Worm (Caenorhabditis elegans): ENCODE measurements around the gene pitr-4.
A peak's percentile ranks its signal among the peaks of the same experiment; 100 is the strongest.

Gene pitr-4

DNA sequence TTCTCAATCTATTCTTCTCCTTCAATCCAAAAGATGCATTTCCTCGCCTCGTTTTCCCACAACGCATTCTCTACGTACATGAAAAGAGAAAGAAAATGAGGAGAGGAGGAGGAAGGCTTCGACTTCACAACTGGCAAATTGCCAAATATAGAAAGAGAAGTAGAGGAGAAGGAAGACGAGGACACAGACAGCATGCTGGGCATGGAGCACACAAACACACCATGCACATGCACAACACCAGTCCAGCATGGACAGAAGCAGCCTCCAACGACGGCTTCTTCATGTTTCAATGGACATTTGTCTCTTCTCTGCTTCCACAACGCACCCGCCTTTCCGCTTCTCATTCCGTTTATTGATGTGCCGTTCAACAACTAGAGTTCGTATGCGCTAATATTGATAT is 3.2 kb upstream of the pitr-4 start (continued):
- TF ChIP-seq fkh-10 (GFP tag; optimal IDR thresholded peaks at IDR 0.05) (peak; percentile 68), nhr-71 (tag; optimal IDR thresholded peaks at IDR 0.05) (peak; percentile 23), nhr-90 (tag; optimal IDR thresholded peaks at IDR 0.05; ENCODE audit: poor library complexity) (no peak), swsn-7 (tag; optimal IDR thresholded peaks at IDR 0.05) (peak; percentile 18), irx-1 (tag; optimal IDR thresholded peaks at IDR 0.05) (no peak), isw-1 (GFP tag; IDR thresholded peaks at IDR 0.05) (no peak), hlh-4 (tag; optimal IDR thresholded peaks at IDR 0.05) (no peak), unc-98 (GFP tag; IDR thresholded peaks at IDR 0.05) (no peak), ceh-63 (GFP tag; optimal IDR thresholded peaks at IDR 0.05) (no peak), rnt-1 (tag; optimal IDR thresholded peaks at IDR 0.05) (no peak), aly-2 (tag; optimal IDR thresholded peaks at IDR 0.05) (no peak), lin-14 (GFP tag; optimal IDR thresholded peaks at IDR 0.05) (peak; percentile 84), mab-9 (GFP tag; IDR thresholded peaks at IDR 0.05) (no peak), nhr-85 (tag) (no peak), ceh-88 (GFP tag; IDR thresholded peaks at IDR 0.05) (no peak), sup-37 (GFP tag; optimal IDR thresholded peaks at IDR 0.05) (no peak), efl-1 (optimal IDR thresholded peaks at IDR 0.05) (peak; percentile 9 to 19), efl-1 (GFP tag; optimal IDR thresholded peaks at IDR 0.05 in 1 of 2) (no peak), fkh-8 (tag; optimal IDR thresholded peaks at IDR 0.05) (peak; percentile 71), ceh-90 (tag; optimal IDR thresholded peaks at IDR 0.05) (no peak), hpl-2 (GFP tag; optimal IDR thresholded peaks at IDR 0.05) (no peak), jun-1 (tag; optimal IDR thresholded peaks at IDR 0.05) (no peak), ets-5 (GFP tag; IDR thresholded peaks at IDR 0.05) (no peak), lin-13 (GFP tag; optimal IDR thresholded peaks at IDR 0.05) (no peak), nhr-84 (tag; optimal IDR thresholded peaks at IDR 0.05) (no peak), tlp-1 (tag; optimal IDR thresholded peaks at IDR 0.05) (no peak)

DNA sequence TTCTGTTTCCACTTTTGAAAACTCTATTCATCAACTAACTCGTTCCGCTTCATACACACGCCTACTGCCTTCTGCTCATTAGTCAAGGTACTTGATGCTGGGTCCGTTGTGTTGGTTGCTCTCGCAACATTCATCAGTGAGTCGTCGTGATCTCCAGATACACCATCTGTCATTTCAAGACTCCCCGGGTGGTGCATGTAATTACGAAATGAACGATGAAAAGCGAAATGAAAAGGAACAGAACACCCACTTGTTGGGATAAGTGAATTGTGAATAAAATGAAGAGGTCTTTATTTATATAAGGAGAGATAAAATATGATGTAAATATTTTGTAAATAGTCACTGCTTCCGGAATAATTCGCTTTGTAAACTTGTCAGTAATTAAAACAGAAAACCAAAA is 2.5 kb upstream of the pitr-4 start:
- TF ChIP-seq zip-4 (GFP tag; optimal IDR thresholded peaks at IDR 0.05) = no peak
- no peak for TF ChIP-seq efl-1 (optimal IDR thresholded peaks at IDR 0.05)
- peak in 1 of 2 experiments; percentile 28 for TF ChIP-seq efl-1 (GFP tag; optimal IDR thresholded peaks at IDR 0.05 in 1 of 2)

DNA sequence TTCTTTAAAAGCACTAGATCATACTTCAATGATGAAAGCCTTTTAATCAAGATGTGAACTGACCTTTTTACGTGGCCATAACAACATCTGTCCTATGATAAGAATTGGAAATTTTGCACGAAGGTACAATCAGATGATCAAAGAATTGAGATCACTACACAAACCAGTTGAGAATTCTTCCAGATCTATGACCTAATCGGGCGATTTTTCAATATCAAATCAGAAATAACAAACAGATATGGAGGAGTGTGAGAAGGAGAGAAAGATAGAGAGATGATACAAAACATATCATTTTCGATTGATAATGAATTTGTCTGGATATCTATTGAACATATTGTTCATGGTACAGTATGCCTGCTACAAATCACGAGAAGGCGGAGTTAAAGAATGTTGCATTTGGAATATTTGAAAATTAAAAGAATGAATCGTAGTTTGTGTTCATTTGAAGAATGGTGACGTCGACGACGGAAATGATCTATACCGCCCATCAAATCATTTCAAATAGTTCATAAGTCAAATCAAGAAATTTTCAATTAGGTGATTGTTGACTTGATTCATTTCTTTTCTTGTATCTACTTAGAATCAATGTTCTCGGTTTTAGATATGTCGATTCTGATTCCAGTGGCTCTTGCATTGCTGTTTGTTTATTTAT is 7.1 kb downstream of the pitr-4 start, which contains the start of gene cyp-29A4:
Gene cyp-29A4 (plus strand): TSS at position 602 of the 652 bp plus-strand sequence.
- TF ChIP-seq sup-37 (GFP tag; optimal IDR thresholded peaks at IDR 0.05) (no peak), ceh-82 (tag; optimal IDR thresholded peaks at IDR 0.05) (no peak), jun-1 (tag; optimal IDR thresholded peaks at IDR 0.05) (no peak), elt-3 (tag; optimal IDR thresholded peaks at IDR 0.05) (peak; percentile 69 to 96 (median 92)), unc-30 (tag; optimal IDR thresholded peaks at IDR 0.05) (no peak), efl-1 (optimal IDR thresholded peaks at IDR 0.05) (no peak), efl-1 (GFP tag; optimal IDR thresholded peaks at IDR 0.05 in 1 of 2) (no peak), ceh-90 (tag; optimal IDR thresholded peaks at IDR 0.05) (no peak), blmp-1 (tag; optimal IDR thresholded peaks at IDR 0.05) (peak; percentile 58), grh-1 (GFP tag; IDR thresholded peaks at IDR 0.05) (peak; percentile 68), lin-35 (GFP tag; optimal IDR thresholded peaks at IDR 0.05) (peak in 1 of 2 experiments; percentile 29), snu-23 (GFP tag; optimal IDR thresholded peaks at IDR 0.05) (peak; percentile 31), lin-14 (GFP tag; optimal IDR thresholded peaks at IDR 0.05) (peak; percentile 57), aly-2 (tag; optimal IDR thresholded peaks at IDR 0.05) (no peak), nhr-71 (tag; optimal IDR thresholded peaks at IDR 0.05) (peak; percentile 72), isw-1 (GFP tag; IDR thresholded peaks at IDR 0.05) (no peak), nhr-20 (tag; optimal IDR thresholded peaks at IDR 0.05) (peak; percentile 66), elt-2 (tag; optimal IDR thresholded peaks at IDR 0.05) (no peak), nhr-77 (tag; optimal IDR thresholded peaks at IDR 0.05) (no peak), snpc-4 (tag; optimal IDR thresholded peaks at IDR 0.05) (no peak), nhr-19 (GFP tag; conservative IDR thresholded peaks at IDR 0.05) (peak; percentile 44), ztf-11 (tag; optimal IDR thresholded peaks at IDR 0.05) (no peak), rnt-1 (tag; optimal IDR thresholded peaks at IDR 0.05) (no peak), mep-1 (tag; optimal IDR thresholded peaks at IDR 0.05) (no peak), aha-1 (tag; optimal IDR thresholded peaks at IDR 0.05) (no peak), unc-86 (tag; optimal IDR thresholded peaks at IDR 0.05) (no peak), nhr-85 (tag) (peak; percentile 89), vab-15 (tag; optimal IDR thresholded peaks at IDR 0.05) (peak; percentile 39)

All from whole organism, L1 larva.